Worm (Caenorhabditis elegans): ENCODE measurements around the gene srt-54.
A peak's percentile ranks its signal among the peaks of the same experiment; 100 is the strongest.

srt-54 gene

DNA sequence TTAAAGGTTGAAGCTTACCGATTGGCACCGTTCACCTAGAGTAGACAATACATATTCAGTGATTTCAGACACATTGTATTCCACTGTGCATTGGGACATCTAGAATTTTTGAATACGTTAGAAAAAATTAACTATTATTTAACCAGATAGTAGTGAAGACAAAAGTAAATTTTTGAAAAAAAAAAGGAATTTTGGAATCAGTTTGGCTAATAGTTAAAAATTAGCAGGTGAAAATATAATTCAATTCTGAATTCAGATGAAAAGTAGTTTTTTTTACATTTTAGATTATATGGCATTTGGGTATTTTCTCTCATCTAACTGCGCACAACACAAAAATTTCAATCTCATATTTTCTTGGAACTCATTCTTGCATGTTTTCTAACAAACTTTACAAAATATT lies 7.9 kb downstream of the srt-54 start, which contains the start of gene nmur-2:
nmur-2 (minus strand) TSS at position 101 of the 400 bp plus-strand sequence.
- TF ChIP-seq hlh-4 (tag; optimal IDR thresholded peaks at IDR 0.05) (peak; percentile 0), isw-1 (GFP tag; IDR thresholded peaks at IDR 0.05) (no peak)

ce11 chrII:128929-129328 lies 11.9 kb downstream of the srt-54 start, which contains the start of gene srd-3:
Gene srd-3 (minus strand): TSS chrII:129029.
- TF ChIP-seq nhr-77 (tag; optimal IDR thresholded peaks at IDR 0.05) (no peak), irx-1 (tag; optimal IDR thresholded peaks at IDR 0.05) (no peak), nhr-76 (tag; optimal IDR thresholded peaks at IDR 0.05) (no peak), blmp-1 (tag; optimal IDR thresholded peaks at IDR 0.05) (no peak), unc-98 (GFP tag; IDR thresholded peaks at IDR 0.05) (no peak), hlh-4 (tag; optimal IDR thresholded peaks at IDR 0.05) (no peak), zag-1 (tag; optimal IDR thresholded peaks at IDR 0.05) (no peak), nhr-237 (tag; optimal IDR thresholded peaks at IDR 0.05) (no peak), elt-3 (tag; optimal IDR thresholded peaks at IDR 0.05) (no peak), nhr-12 (tag; optimal IDR thresholded peaks at IDR 0.05) (no peak), lin-13 (GFP tag; optimal IDR thresholded peaks at IDR 0.05) (no peak), aha-1 (tag; optimal IDR thresholded peaks at IDR 0.05) (no peak), nhr-19 (GFP tag; conservative IDR thresholded peaks at IDR 0.05) (no peak), alr-1 (tag; optimal IDR thresholded peaks at IDR 0.05; ENCODE audit: borderline replicate concordance) (no peak), ceh-88 (GFP tag; IDR thresholded peaks at IDR 0.05) (no peak), jun-1 (tag; optimal IDR thresholded peaks at IDR 0.05) (no peak)

DNA sequence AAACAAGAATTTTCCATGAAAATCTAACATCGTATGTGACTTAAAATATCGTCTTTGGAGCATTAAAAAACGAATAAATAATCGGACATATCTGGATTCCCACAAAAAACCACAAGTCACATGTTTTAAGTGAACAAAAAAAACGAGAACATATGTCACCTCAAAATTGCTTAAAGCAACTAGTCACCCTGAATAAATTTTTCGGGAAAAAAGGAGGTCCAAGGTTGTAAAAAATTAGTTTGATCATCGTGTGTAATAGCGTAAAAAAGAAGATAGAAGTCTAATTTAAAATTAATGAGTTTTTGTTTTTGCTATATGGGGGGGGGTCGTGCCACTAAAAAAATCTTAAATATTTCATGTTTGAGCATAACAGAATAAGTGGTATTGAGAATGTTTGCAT lies 12.8 kb downstream of the srt-54 start:
- TF ChIP-seq dsc-1 (tag; optimal IDR thresholded peaks at IDR 0.05), result peak; percentile 89
- TF ChIP-seq fkh-4 (tag; optimal IDR thresholded peaks at IDR 0.05; ENCODE audit: borderline replicate concordance), result peak; percentile 63
- no peak for TF ChIP-seq pqm-1 (tag; optimal IDR thresholded peaks at IDR 0.05)

- TF ChIP-seq snpc-4 (tag; optimal IDR thresholded peaks at IDR 0.05), result no peak
- no peak for TF ChIP-seq nhr-12 (tag; optimal IDR thresholded peaks at IDR 0.05)
- peak; percentile 78 for TF ChIP-seq dsc-1 (tag; optimal IDR thresholded peaks at IDR 0.05)
- TF ChIP-seq nhr-71 (tag; optimal IDR thresholded peaks at IDR 0.05), result no peak
- TF ChIP-seq hlh-4 (tag; optimal IDR thresholded peaks at IDR 0.05), result no peak
- no peak for TF ChIP-seq ets-5 (GFP tag; IDR thresholded peaks at IDR 0.05)
- TF ChIP-seq pag-3 (tag; optimal IDR thresholded peaks at IDR 0.05; ENCODE audit: borderline replicate concordance, insufficient read depth), result no peak
- no peak for TF ChIP-seq pqm-1 (tag; optimal IDR thresholded peaks at IDR 0.05)
- no peak for TF ChIP-seq tbx-2 (tag; optimal IDR thresholded peaks at IDR 0.05)
- no peak for TF ChIP-seq lir-3 (tag; optimal IDR thresholded peaks at IDR 0.05; ENCODE audit: poor library complexity)
- TF ChIP-seq fkh-4 (tag; optimal IDR thresholded peaks at IDR 0.05; ENCODE audit: borderline replicate concordance), result peak; percentile 42
- no peak for TF ChIP-seq sox-4 (tag; optimal IDR thresholded peaks at IDR 0.05)
- no peak for TF ChIP-seq jun-1 (tag; optimal IDR thresholded peaks at IDR 0.05)
- no peak for TF ChIP-seq tlp-1 (tag; optimal IDR thresholded peaks at IDR 0.05)
- no peak for TF ChIP-seq Y116A8C.19 (tag; optimal IDR thresholded peaks at IDR 0.05; ENCODE audit: borderline replicate concordance)
- no peak for TF ChIP-seq unc-98 (GFP tag; IDR thresholded peaks at IDR 0.05)
Observed at ce11 chrII:133548-134275, 16.7 kb downstream of the srt-54 start, which contains the start of gene cwn-1. Gene cwn-1 (minus strand): TSS chrII:133598.

- no peak for TF ChIP-seq snu-23 (GFP tag; optimal IDR thresholded peaks at IDR 0.05)
- TF ChIP-seq isw-1 (GFP tag; IDR thresholded peaks at IDR 0.05), result no peak
- peak; percentile 0 for TF ChIP-seq nhr-85 (tag)
Observed at ce11 chrII:135166-135565, 18.1 kb downstream of the srt-54 start, which contains the start of gene K10B4.1. Gene K10B4.1 (plus strand): TSS chrII:135466.

DNA sequence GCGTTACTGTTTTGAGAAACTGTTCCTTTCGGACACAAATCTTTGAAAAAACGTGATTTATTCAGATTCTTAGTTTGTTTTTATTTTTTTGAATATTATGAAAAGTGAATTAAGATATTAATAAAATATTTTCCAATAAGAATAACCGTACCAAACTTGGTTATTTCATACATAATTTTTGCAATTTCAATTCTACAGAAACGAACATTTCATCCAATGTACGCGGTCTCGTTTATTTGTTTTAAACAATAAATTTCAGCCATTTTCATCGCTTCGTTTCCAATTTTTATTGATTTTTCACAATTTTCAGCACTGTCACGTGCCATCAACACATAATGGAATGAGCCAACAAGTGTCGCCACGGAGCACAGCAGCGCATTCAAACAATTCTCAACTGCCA lies 29.9 kb downstream of the srt-54 start, which contains the start of gene T25D3.4:
T25D3.4 (plus strand) TSS at position 301 of the 400 bp plus-strand sequence.
- no peak for TF ChIP-seq tlp-1 (tag; optimal IDR thresholded peaks at IDR 0.05)
- TF ChIP-seq sptf-1 (tag; optimal IDR thresholded peaks at IDR 0.05), result no peak
- TF ChIP-seq elt-2 (tag; optimal IDR thresholded peaks at IDR 0.05), result no peak
- peak; percentile 4 for TF ChIP-seq nhr-90 (tag; optimal IDR thresholded peaks at IDR 0.05; ENCODE audit: poor library complexity)
- no peak for TF ChIP-seq nhr-71 (tag; optimal IDR thresholded peaks at IDR 0.05)
- TF ChIP-seq lsy-2 (tag; optimal IDR thresholded peaks at IDR 0.05), result peak in 1 of 2 experiments; percentile 49
- TF ChIP-seq lin-14 (GFP tag; optimal IDR thresholded peaks at IDR 0.05), result no peak
- no peak for TF ChIP-seq pag-3 (tag; optimal IDR thresholded peaks at IDR 0.05; ENCODE audit: borderline replicate concordance, insufficient read depth)
- peak; percentile 48 for TF ChIP-seq pax-3 (tag; optimal IDR thresholded peaks at IDR 0.05)
- no peak for TF ChIP-seq mef-2 (tag; optimal IDR thresholded peaks at IDR 0.05)
- TF ChIP-seq lin-39 (tag; optimal IDR thresholded peaks at IDR 0.05), result no peak
- peak in 1 of 2 experiments; percentile 23 for TF ChIP-seq lin-35 (GFP tag; optimal IDR thresholded peaks at IDR 0.05)
- no peak for TF ChIP-seq ets-5 (GFP tag; IDR thresholded peaks at IDR 0.05)
- no peak for TF ChIP-seq mab-9 (GFP tag; IDR thresholded peaks at IDR 0.05)

Data from whole organism, L1 larva.